Fruit fly (Drosophila melanogaster): ENCODE data around the gene hiro.

The hiro gene

dm6 chr3L:681793-682369 lies 5.9 kb downstream of the hiro start (continued):
- TF ChIP-seq CG6163 (GFP tag; IDR thresholded peaks at IDR 0.05) = no peak
- TF ChIP-seq Ets96B (tag; optimal IDR thresholded peaks at IDR 0.05) = no peak
- no peak for TF ChIP-seq CG34406 (GFP tag; optimal IDR thresholded peaks at IDR 0.05)
- no peak for TF ChIP-seq CG10631 (GFP tag; optimal IDR thresholded peaks at IDR 0.05)
- TF ChIP-seq CG31627 (GFP tag; optimal IDR thresholded peaks at IDR 0.05) = peak; percentile 32
- TF ChIP-seq CG8632 (GFP tag; optimal IDR thresholded peaks at IDR 0.05) = no peak
- TF ChIP-seq OdsH (GFP tag; optimal IDR thresholded peaks at IDR 0.05) = peak; percentile 26
- no peak for TF ChIP-seq salr (GFP tag; optimal IDR thresholded peaks at IDR 0.05)
- no peak for TF ChIP-seq CG11762 (GFP tag; optimal IDR thresholded peaks at IDR 0.05; ENCODE audit: insufficient read depth)
- no peak for TF ChIP-seq CG6808 (GFP tag; optimal IDR thresholded peaks at IDR 0.05)
- TF ChIP-seq CG1621 (tag; optimal IDR thresholded peaks at IDR 0.05) = peak; percentile 29
- TF ChIP-seq CG10669 (GFP tag; optimal IDR thresholded peaks at IDR 0.05) = no peak
- 0 out of 3 replicates have a peak, but pooled peaks have one; percentile 18 for TF ChIP-seq CG8119 (GFP tag; IDR thresholded peaks at IDR 0.05)
- TF ChIP-seq CG8319 (GFP tag; optimal IDR thresholded peaks at IDR 0.05) = peak; percentile 13
- TF ChIP-seq Met (GFP tag; optimal IDR thresholded peaks at IDR 0.05) = peak; percentile 42
- TF ChIP-seq ss (GFP tag; optimal IDR thresholded peaks at IDR 0.05) = peak; percentile 6 to 42
- TF ChIP-seq Sox14 (GFP tag; optimal IDR thresholded peaks at IDR 0.05) = peak; percentile 55
- peak; percentile 12 for TF ChIP-seq dsx (GFP tag; optimal IDR thresholded peaks at IDR 0.05; ENCODE audit: poor library complexity, severe bottlenecking)

DNA sequence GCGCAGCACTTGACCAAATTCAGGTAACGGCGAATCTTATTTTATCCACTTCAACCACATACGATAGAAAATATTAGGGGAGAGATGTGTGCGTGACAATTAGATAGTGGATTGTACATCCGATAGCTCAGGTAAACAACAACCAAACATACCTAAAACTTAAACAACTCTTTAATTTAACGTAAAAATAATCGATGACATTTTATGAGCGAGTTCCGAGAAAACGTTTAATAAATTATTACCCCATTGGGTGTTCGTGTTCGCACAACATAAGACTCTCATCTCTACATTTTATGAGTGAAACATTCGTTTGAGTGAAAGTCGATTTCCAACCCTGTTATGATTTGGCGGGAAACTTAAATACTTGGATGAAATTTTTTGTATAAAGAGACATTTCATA lies 7.5 kb downstream of the hiro start, which contains the start of gene CG17129:
Gene CG17129 (minus strand): TSS at position 69 of the 400 bp plus-strand sequence.
- no peak for TF ChIP-seq CG8119 (GFP tag; IDR thresholded peaks at IDR 0.05)
- no peak for TF ChIP-seq spab (GFP tag; optimal IDR thresholded peaks at IDR 0.05)
- peak; percentile 65 for TF ChIP-seq lz (GFP tag; optimal IDR thresholded peaks at IDR 0.05)
- no peak for TF ChIP-seq CG6854 (GFP tag; optimal IDR thresholded peaks at IDR 0.05)
- TF ChIP-seq pdm3 (GFP tag; optimal IDR thresholded peaks at IDR 0.05) = peak; percentile 43
- TF ChIP-seq CG3919 (GFP tag; optimal IDR thresholded peaks at IDR 0.05) = peak; percentile 17
- TF ChIP-seq Blimp-1 (GFP tag; optimal IDR thresholded peaks at IDR 0.05) = peak; percentile 26
- TF ChIP-seq CG10631 (GFP tag; optimal IDR thresholded peaks at IDR 0.05) = peak; percentile 52
- TF ChIP-seq cyc (GFP tag; optimal IDR thresholded peaks at IDR 0.05) = peak; percentile 71
- TF ChIP-seq CG8632 (GFP tag; optimal IDR thresholded peaks at IDR 0.05) = no peak
- TF ChIP-seq fd59A (GFP tag; optimal IDR thresholded peaks at IDR 0.05) = no peak
- no peak for TF ChIP-seq CG11902 (GFP tag; optimal IDR thresholded peaks at IDR 0.05)
- peak; percentile 1 for TF ChIP-seq CG10669 (GFP tag; optimal IDR thresholded peaks at IDR 0.05)
- no peak for TF ChIP-seq CG6808 (GFP tag; optimal IDR thresholded peaks at IDR 0.05)
- no peak for TF ChIP-seq ss (GFP tag; optimal IDR thresholded peaks at IDR 0.05)
- no peak for TF ChIP-seq dsx (GFP tag; optimal IDR thresholded peaks at IDR 0.05; ENCODE audit: poor library complexity, severe bottlenecking)
- TF ChIP-seq net (GFP tag; optimal IDR thresholded peaks at IDR 0.05) = no peak
- no peak for TF ChIP-seq CG15336 (GFP tag; IDR thresholded peaks at IDR 0.05)
- no peak for TF ChIP-seq CG1621 (tag; optimal IDR thresholded peaks at IDR 0.05)
- no peak for TF ChIP-seq salr (GFP tag; optimal IDR thresholded peaks at IDR 0.05)
- TF ChIP-seq Eip78C (GFP tag) = peak; percentile 70
- TF ChIP-seq esn (GFP tag; optimal IDR thresholded peaks at IDR 0.05) = peak; percentile 77
- peak; percentile 9 for TF ChIP-seq Ets96B (tag; optimal IDR thresholded peaks at IDR 0.05)
- TF ChIP-seq CG6163 (GFP tag; IDR thresholded peaks at IDR 0.05) = peak; percentile 31; the same call in 1 of the 3 replicates
- TF ChIP-seq topi (GFP tag; optimal IDR thresholded peaks at IDR 0.05) = peak; percentile 54
- peak; percentile 60 for TF ChIP-seq Hr4 (GFP tag; optimal IDR thresholded peaks at IDR 0.05)
- no peak for TF ChIP-seq CG8319 (GFP tag; optimal IDR thresholded peaks at IDR 0.05)
- TF ChIP-seq Gug (GFP tag; IDR thresholded peaks at IDR 0.05) = no peak
- TF ChIP-seq Sox15 (GFP tag; optimal IDR thresholded peaks at IDR 0.05) = no peak
- peak; percentile 53 for TF ChIP-seq Ets21C (GFP tag; optimal IDR thresholded peaks at IDR 0.05)
- TF ChIP-seq CG11762 (GFP tag; optimal IDR thresholded peaks at IDR 0.05; ENCODE audit: insufficient read depth) = no peak
- peak; percentile 41; the same call in 1 of the 2 replicates for TF ChIP-seq CG11294 (GFP tag; IDR thresholded peaks at IDR 0.05)
- peak; percentile 37 for TF ChIP-seq OdsH (GFP tag; optimal IDR thresholded peaks at IDR 0.05)
- no peak for TF ChIP-seq CG9139 (GFP tag; optimal IDR thresholded peaks at IDR 0.05)
- no peak for TF ChIP-seq Eip75B (GFP tag; optimal IDR thresholded peaks at IDR 0.05)
- no peak for TF ChIP-seq Eip93F (GFP tag; optimal IDR thresholded peaks at IDR 0.05)
- no peak for TF ChIP-seq Hr38 (GFP tag; optimal IDR thresholded peaks at IDR 0.05)
- peak; percentile 2 for TF ChIP-seq CG3032 (tag; optimal IDR thresholded peaks at IDR 0.05)
- peak; percentile 27 for TF ChIP-seq CG32006 (GFP tag; optimal IDR thresholded peaks at IDR 0.05)
- TF ChIP-seq dac (GFP tag; optimal IDR thresholded peaks at IDR 0.05) = no peak
- TF ChIP-seq svp (GFP tag) = peak; percentile 63
- peak; percentile 42 for TF ChIP-seq acj6 (GFP tag; optimal IDR thresholded peaks at IDR 0.05)
- TF ChIP-seq Sox14 (GFP tag; optimal IDR thresholded peaks at IDR 0.05) = peak; percentile 31
- peak; percentile 27 for TF ChIP-seq CG34406 (GFP tag; optimal IDR thresholded peaks at IDR 0.05)
